Fruit fly (Drosophila melanogaster) whole organism, pupa: ENCODE measurements around the gene ArfGAP3.
"Not testable (repeated sequence)": the region's sequence is repeated elsewhere in the genome, so short reads cannot be mapped to it uniquely, and the experiment has no call there.

ENCODE experiments used
- CG10348 ChIP-seq: fragments of 200-800 bp; sonication (Bioruptor generic); IDR thresholded peaks from 2 replicates; pipeline ENCODE4 v1.3.6; 2022; ENCODE audit warnings: missing biosample characterization, missing genetic modification characterization
- CG12605 ChIP-seq: fragments of 200-800 bp; sonication (Bioruptor generic); IDR thresholded peaks from 2 replicates; pipeline ENCODE4 v1.3.6; 2022; ENCODE audit warnings: missing biosample characterization, missing genetic modification characterization
- CG13204 ChIP-seq: fragments of 200-800 bp; sonication (Bioruptor generic); optimal IDR thresholded peaks from 2 replicates; lab custom pipeline; 2018; ENCODE audit warnings: missing biosample characterization, mild to moderate bottlenecking, missing genetic modification characterization, moderate library complexity
- CG14655 ChIP-seq: fragments of 200-800 bp; sonication (Bioruptor generic); optimal IDR thresholded peaks from 3 replicates; lab custom pipeline; 2017; ENCODE audit warnings: mild to moderate bottlenecking, missing biosample characterization, missing genetic modification reagents, missing genetic modification characterization
- CG15710 ChIP-seq: fragments of 200-800 bp; sonication (Bioruptor generic); optimal IDR thresholded peaks from 2 replicates; lab custom pipeline; 2018; ENCODE audit warnings: missing biosample characterization, mild to moderate bottlenecking, missing genetic modification characterization, moderate library complexity
- CG17806 ChIP-seq: fragments of 200-800 bp; sonication (Bioruptor generic); optimal IDR thresholded peaks from 2 replicates; lab custom pipeline; 2018; ENCODE audit warnings: missing biosample characterization, mild to moderate bottlenecking, missing genetic modification characterization, moderate library complexity
- CG32121 ChIP-seq: fragments of 200-800 bp; sonication (Bioruptor generic); IDR thresholded peaks from 2 replicates; pipeline ENCODE4 v1.3.6; 2022; ENCODE audit warnings: missing biosample characterization, missing genetic modification characterization
- CG34367 ChIP-seq: fragments of 200-800 bp; sonication (Bioruptor generic); optimal IDR thresholded peaks from 2 replicates; lab custom pipeline; 2018; ENCODE audit warnings: missing biosample characterization, mild to moderate bottlenecking, missing genetic modification characterization
- CG4496 ChIP-seq: fragments of 200-800 bp; sonication (Bioruptor generic); IDR thresholded peaks from 3 replicates; pipeline ENCODE4 v1.3.6; 2022; ENCODE audit warnings: missing biosample characterization, missing genetic modification characterization
- CG8159 ChIP-seq: fragments of 200-800 bp; sonication (Bioruptor generic); optimal IDR thresholded peaks from 3 replicates; lab custom pipeline; 2018; ENCODE audit warnings: missing biosample characterization, mild to moderate bottlenecking, missing genetic modification characterization, moderate library complexity
- CG8301 ChIP-seq: fragments of 200-800 bp; sonication (Bioruptor generic); optimal IDR thresholded peaks from 2 replicates; lab custom pipeline; 2018; ENCODE audit warnings: missing biosample characterization, mild to moderate bottlenecking, missing genetic modification characterization
- CG9948 ChIP-seq: fragments of 200-800 bp; sonication (Bioruptor generic); optimal IDR thresholded peaks from 2 replicates; lab custom pipeline; 2018; ENCODE audit warnings: missing biosample characterization, mild to moderate bottlenecking, missing genetic modification characterization, moderate library complexity
- D1 ChIP-seq: fragments of 200-800 bp; sonication (Bioruptor generic); optimal IDR thresholded peaks from 2 replicates; lab custom pipeline; 2018; ENCODE audit warnings: missing biosample characterization, mild to moderate bottlenecking, missing genetic modification characterization, moderate library complexity
- EcR ChIP-seq: fragments of 200-800 bp; sonication (Bioruptor generic); optimal IDR thresholded peaks from 3 replicates; lab custom pipeline; 2019; ENCODE audit warnings: missing biosample characterization, missing genetic modification characterization, mild to moderate bottlenecking, moderate library complexity, missing genetic modification reagents
- Ets98B ChIP-seq: fragments of 200-800 bp; sonication (Bioruptor generic); IDR thresholded peaks from 2 replicates; pipeline ENCODE4 v1.3.6; 2022; ENCODE audit warnings: missing biosample characterization, missing genetic modification characterization
- Pif1A ChIP-seq: fragments of 200-800 bp; sonication (Bioruptor generic); optimal IDR thresholded peaks from 3 replicates; lab custom pipeline; 2016; ENCODE audit warnings: missing biosample characterization, missing genetic modification characterization
- Pif1B ChIP-seq: fragments of 200-800 bp; sonication (Bioruptor generic); optimal IDR thresholded peaks from 3 replicates; lab custom pipeline; 2016; ENCODE audit warnings: missing biosample characterization, missing genetic modification characterization
- Snoo ChIP-seq: fragments of 200-800 bp; sonication (Bioruptor generic); optimal IDR thresholded peaks from 3 replicates; lab custom pipeline; 2017; ENCODE audit warnings: missing biosample characterization, mild to moderate bottlenecking, missing genetic modification characterization, inconsistent platforms
- fd96Ca ChIP-seq: fragments of 200-800 bp; sonication (Bioruptor generic); IDR thresholded peaks from 3 replicates; pipeline ENCODE4 v1.3.6; 2022; ENCODE audit warnings: missing biosample characterization, missing genetic modification characterization
- gl ChIP-seq: fragments of 200-800 bp; sonication (Bioruptor generic); optimal IDR thresholded peaks from 2 replicates; lab custom pipeline; 2018; ENCODE audit warnings: missing biosample characterization, mild to moderate bottlenecking, missing genetic modification characterization
- rn ChIP-seq: fragments of 200-800 bp; sonication (Bioruptor generic); IDR thresholded peaks from 2 replicates; pipeline ENCODE4 v1.3.6; 2022; ENCODE audit warnings: missing biosample characterization, missing genetic modification characterization

The ArfGAP3 gene

dm6 chr3L:22696930-22697329, 20.4 kb downstream of the ArfGAP3 start, which contains the start of gene CG32453:
TSS of gene CG32453 (plus strand) at chr3L:22697230.
- not testable (repeated sequence) for TF ChIP-seq Pif1A (GFP tag; lab: Kevin White, UChicago); gl (tag; lab: Kevin White, UChicago); fd96Ca

dm6 chr3L:22695653-22696052, 21.7 kb downstream of the ArfGAP3 start, which contains the start of gene CG14452:
TSS of gene CG14452 (plus strand) at chr3L:22695953.
- TF ChIP-seq CG10348 (GFP tag; lab: Robert Waterston, UW) (no peak), Pif1A (GFP tag; lab: Kevin White, UChicago) (no peak), D1 (tag; lab: Kevin White, UChicago) (no peak), Ets98B (GFP tag; lab: Robert Waterston, UW) (no peak), CG14655 (no peak)

dm6 chr3L:22693712-22694111, 23.7 kb downstream of the ArfGAP3 start, which contains the start of the genes CG12546 and CG14453:
TSS of gene CG12546 (minus strand) at chr3L:22693812.
TSS of gene CG14453 (plus strand) at chr3L:22694083.
- TF ChIP-seq CG9948 (tag; lab: Kevin White, UChicago): no peak
- TF ChIP-seq CG4496 (GFP tag; lab: Robert Waterston, UW): no peak
- no peak for TF ChIP-seq CG15710 (tag; lab: Kevin White, UChicago)
- no peak for TF ChIP-seq EcR
- no peak for TF ChIP-seq CG12605
- TF ChIP-seq CG32121 (GFP tag; lab: Robert Waterston, UW): no peak
- TF ChIP-seq CG34367 (tag; lab: Kevin White, UChicago): no peak
- no peak for TF ChIP-seq Pif1A (GFP tag; lab: Kevin White, UChicago)
- no peak for TF ChIP-seq CG8159 (tag; lab: Kevin White, UChicago)
- no peak for TF ChIP-seq fd96Ca
- no peak for TF ChIP-seq gl (tag; lab: Kevin White, UChicago)
- TF ChIP-seq Pif1B: no peak
- TF ChIP-seq rn: no peak
- no peak for TF ChIP-seq CG8301 (tag; lab: Kevin White, UChicago)
- no peak for TF ChIP-seq Snoo (tag; lab: Kevin White, UChicago)
- TF ChIP-seq Ets98B (GFP tag; lab: Robert Waterston, UW): no peak

dm6 chr3L:22692428-22692827, 24.9 kb downstream of the ArfGAP3 start, which contains the start of gene CG14454:
TSS of gene CG14454 (minus strand) at chr3L:22692528.
- not testable (repeated sequence) for TF ChIP-seq Pif1B; CG4496 (GFP tag; lab: Robert Waterston, UW); CG8159 (tag; lab: Kevin White, UChicago)

- no peak for TF ChIP-seq D1 (tag; lab: Kevin White, UChicago)
- no peak for TF ChIP-seq CG12605
- TF ChIP-seq CG32121 (GFP tag; lab: Robert Waterston, UW): no peak
- TF ChIP-seq Snoo (tag; lab: Kevin White, UChicago): no peak
- no peak for TF ChIP-seq CG17806 (tag; lab: Kevin White, UChicago)
- TF ChIP-seq Pif1A (GFP tag; lab: Kevin White, UChicago): no peak
- TF ChIP-seq CG34367 (tag; lab: Kevin White, UChicago): no peak
- TF ChIP-seq Ets98B (GFP tag; lab: Robert Waterston, UW): no peak
- TF ChIP-seq CG14655: no peak
- no peak for TF ChIP-seq EcR
- TF ChIP-seq rn: no peak
- TF ChIP-seq CG10348 (GFP tag; lab: Robert Waterston, UW): no peak
- no peak for TF ChIP-seq Pif1B
- TF ChIP-seq gl (tag; lab: Kevin White, UChicago): no peak
- TF ChIP-seq CG8301 (tag; lab: Kevin White, UChicago): no peak
- no peak for TF ChIP-seq CG13204
- TF ChIP-seq CG15710 (tag; lab: Kevin White, UChicago): no peak
- TF ChIP-seq fd96Ca: no peak
Measured at dm6 chr3L:22686987-22687386, 30.4 kb downstream of the ArfGAP3 start, which contains the start of the genes CG14455 and CG14456. TSS of gene CG14455 (minus strand) at chr3L:22687087. TSS of gene CG14456 (plus strand) at chr3L:22687222.

- TF ChIP-seq CG17806 (tag; lab: Kevin White, UChicago) (no peak), CG8159 (tag; lab: Kevin White, UChicago) (no peak), Pif1A (GFP tag; lab: Kevin White, UChicago) (no peak), CG9948 (tag; lab: Kevin White, UChicago) (no peak)
Measured at dm6 chr3L:22680932-22681331, 36.4 kb downstream of the ArfGAP3 start.

dm6 chr3L:22671699-22672276, 45.6 kb downstream of the ArfGAP3 start:
- TF ChIP-seq CG17806 (tag; lab: Kevin White, UChicago) (no peak), CG32121 (GFP tag; lab: Robert Waterston, UW) (no peak), EcR (no peak), CG14655 (no peak), CG34367 (tag; lab: Kevin White, UChicago) (no peak), Ets98B (GFP tag; lab: Robert Waterston, UW) (no peak), CG10348 (GFP tag; lab: Robert Waterston, UW) (no peak), CG8301 (tag; lab: Kevin White, UChicago) (no peak), gl (tag; lab: Kevin White, UChicago) (no peak), CG8159 (tag; lab: Kevin White, UChicago) (no peak), CG15710 (tag; lab: Kevin White, UChicago) (no peak)
